Worm (Caenorhabditis elegans): Measurements from ENCODE around the gene C50C3.5.
A peak's percentile ranks its signal among the peaks of the same experiment; 100 is the strongest.

DNA sequence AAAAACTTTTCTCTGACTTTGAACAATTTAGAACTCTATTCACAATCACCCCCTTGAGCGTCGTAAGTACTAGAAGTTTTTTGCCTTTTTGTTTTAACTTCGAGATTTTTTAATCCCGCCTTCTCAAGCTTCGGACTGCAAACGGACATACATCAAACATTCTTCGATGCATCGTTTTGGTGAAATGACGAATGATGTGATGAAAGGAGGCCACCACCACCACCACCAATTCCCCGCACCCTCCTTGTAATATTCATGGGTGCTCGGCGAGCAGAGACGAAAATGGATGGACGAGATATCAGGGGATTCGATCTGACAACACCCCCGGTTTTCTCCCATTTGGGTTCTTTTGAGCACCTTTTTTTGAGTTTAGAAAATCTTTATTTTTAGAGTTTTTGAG, 33.1 kb upstream of the C50C3.5 start:
- TF ChIP-seq nhr-25 (tag; optimal IDR thresholded peaks at IDR 0.05) (no peak), lin-39 (tag; optimal IDR thresholded peaks at IDR 0.05) (no peak), Y55F3AM.14 (GFP tag; optimal IDR thresholded peaks at IDR 0.05) (no peak), crh-2 (tag; optimal IDR thresholded peaks at IDR 0.05) (no peak), dmd-4 (tag; optimal IDR thresholded peaks at IDR 0.05) (no peak), nhr-77 (tag; optimal IDR thresholded peaks at IDR 0.05) (no peak), nhr-21 (tag; optimal IDR thresholded peaks at IDR 0.05) (no peak), unc-55 (GFP tag; optimal IDR thresholded peaks at IDR 0.05) (peak; percentile 46), egl-27 (tag; optimal IDR thresholded peaks at IDR 0.05) (no peak), gmeb-1 (tag; optimal IDR thresholded peaks at IDR 0.05) (no peak), ceh-82 (tag; optimal IDR thresholded peaks at IDR 0.05) (no peak), nhr-237 (tag; optimal IDR thresholded peaks at IDR 0.05) (no peak), ama-1 (optimal IDR thresholded peaks at IDR 0.05) (no peak), unc-39 (tag; optimal IDR thresholded peaks at IDR 0.05) (no peak)
